Worm (Caenorhabditis elegans): ENCODE results near the gene EGAP2.2.

ce11 chrII:5241560-5241959 is 11.9 kb downstream of the EGAP2.2 start, which contains the start of gene T16D1.1:
- TF ChIP-seq aly-2 (tag; optimal IDR thresholded peaks at IDR 0.05): no peak
- no peak for TF ChIP-seq ama-1 (optimal IDR thresholded peaks at IDR 0.05)
- TF ChIP-seq fkh-10 (GFP tag; optimal IDR thresholded peaks at IDR 0.05): no peak
- TF ChIP-seq R02D3.7 (tag; optimal IDR thresholded peaks at IDR 0.05): no peak
- TF ChIP-seq egl-27 (tag; optimal IDR thresholded peaks at IDR 0.05): no peak
- no peak for TF ChIP-seq lin-39 (tag; optimal IDR thresholded peaks at IDR 0.05)
- TF ChIP-seq daf-12 (tag; optimal IDR thresholded peaks at IDR 0.05): no peak
- no peak for TF ChIP-seq unc-39 (tag; optimal IDR thresholded peaks at IDR 0.05)
- TF ChIP-seq unc-62 (GFP tag; optimal IDR thresholded peaks at IDR 0.05): no peak
- TF ChIP-seq nhr-77 (tag; optimal IDR thresholded peaks at IDR 0.05): no peak
- TF ChIP-seq pha-4 (tag; optimal IDR thresholded peaks at IDR 0.05): no peak
- TF ChIP-seq jun-1 (tag; optimal IDR thresholded peaks at IDR 0.05): no peak
